Worm (Caenorhabditis elegans) whole organism, mixed stage, embryonic: ENCODE measurements around the gene Y57A10C.10.

Experiments
- M03D4.4 ChIP-seq: sonication (generic microtip); optimal IDR thresholded peaks from 2 replicates; lab custom pipeline; 2017; ENCODE audit warnings: mild to moderate bottlenecking, missing genetic modification characterization, missing compliant biosample characterization
- bed-3 ChIP-seq: fragments of 200-800 bp; sonication (Bioruptor generic); optimal IDR thresholded peaks from 3 replicates; lab custom pipeline; 2018; ENCODE audit warnings: mild to moderate bottlenecking, missing genetic modification characterization, moderate library complexity, missing compliant biosample characterization
- blmp-1 ChIP-seq: fragments of 150-350 bp; optimal IDR thresholded peaks from 2 replicates; lab custom pipeline; 2014; ENCODE audit warnings: missing biosample characterization, missing genetic modification characterization
- ceh-39 ChIP-seq: fragments of 150-350 bp; optimal IDR thresholded peaks from 2 replicates; lab custom pipeline; 2014; ENCODE audit warnings: missing biosample characterization, missing genetic modification characterization
- ceh-43 ChIP-seq: fragments of 200-800 bp; sonication (Bioruptor generic); optimal IDR thresholded peaks from 2 replicates; lab custom pipeline; 2018; ENCODE audit warnings: mild to moderate bottlenecking, missing genetic modification characterization, moderate library complexity, missing compliant biosample characterization
- ceh-83 ChIP-seq: fragments of 200-800 bp; sonication (Bioruptor generic); optimal IDR thresholded peaks from 2 replicates; lab custom pipeline; 2018; ENCODE audit warnings: mild to moderate bottlenecking, missing genetic modification characterization, missing compliant biosample characterization
- ces-1 ChIP-seq: fragments of 150-350 bp; optimal IDR thresholded peaks from 2 replicates; lab custom pipeline; 2014; ENCODE audit warnings: missing biosample characterization, missing genetic modification reagents, missing genetic modification characterization
- elt-1 ChIP-seq: sonication (generic microtip); optimal IDR thresholded peaks from 2 replicates; lab custom pipeline; 2017; ENCODE audit warnings: missing genetic modification characterization, mild to moderate bottlenecking, missing compliant biosample characterization, antibody characterized with exemption, moderate library complexity, borderline replicate concordance; ENCODE audit not compliant: insufficient read depth
- elt-3 ChIP-seq: fragments of 150-350 bp; optimal IDR thresholded peaks from 2 replicates; lab custom pipeline; 2014; ENCODE audit warnings: missing biosample characterization, missing genetic modification characterization
- flh-1 ChIP-seq: fragments of 200-800 bp; sonication (Bioruptor generic); optimal IDR thresholded peaks from 2 replicates; lab custom pipeline; 2018; ENCODE audit warnings: mild to moderate bottlenecking, missing genetic modification characterization, moderate library complexity, missing compliant biosample characterization
- ham-2 ChIP-seq: fragments of 200-800 bp; sonication (Bioruptor generic); optimal IDR thresholded peaks from 2 replicates; lab custom pipeline; 2018; ENCODE audit warnings: mild to moderate bottlenecking, missing genetic modification characterization, missing compliant biosample characterization
- hlh-1 ChIP-seq: fragments of 150-350 bp; optimal IDR thresholded peaks from 2 replicates; lab custom pipeline; 2014; ENCODE audit warnings: missing biosample characterization, missing genetic modification reagents, missing genetic modification characterization
- lin-13 ChIP-seq: fragments of 150-350 bp; optimal IDR thresholded peaks from 2 replicates; lab custom pipeline; 2014; ENCODE audit warnings: missing biosample characterization, missing genetic modification characterization
- lin-32 ChIP-seq: fragments of 200-800 bp; sonication (Bioruptor generic); optimal IDR thresholded peaks from 2 replicates; lab custom pipeline; 2018; ENCODE audit warnings: mild to moderate bottlenecking, missing genetic modification characterization, missing compliant biosample characterization
- mep-1 ChIP-seq: fragments of 150-350 bp; optimal IDR thresholded peaks from 2 replicates; lab custom pipeline; 2017; ENCODE audit warnings: missing biosample characterization, missing genetic modification reagents, missing genetic modification characterization, inconsistent platforms
- mls-2 ChIP-seq: sonication (generic microtip); optimal IDR thresholded peaks from 2 replicates; lab custom pipeline; 2016; ENCODE audit warnings: mild to moderate bottlenecking, missing genetic modification characterization, moderate library complexity, missing compliant biosample characterization
- nhr-12 ChIP-seq: fragments of 150-350 bp; optimal IDR thresholded peaks from 2 replicates; lab custom pipeline; 2014; ENCODE audit warnings: missing biosample characterization, missing genetic modification characterization
- nhr-2 ChIP-seq: fragments of 150-350 bp; optimal IDR thresholded peaks from 2 replicates; lab custom pipeline; 2014; ENCODE audit warnings: missing biosample characterization, missing genetic modification characterization
- nhr-237 ChIP-seq: fragments of 150-350 bp; optimal IDR thresholded peaks from 2 replicates; lab custom pipeline; 2014; ENCODE audit warnings: missing biosample characterization, missing genetic modification characterization
- nhr-28 ChIP-seq: fragments of 150-350 bp; optimal IDR thresholded peaks from 2 replicates; lab custom pipeline; 2014; ENCODE audit warnings: missing biosample characterization, missing genetic modification characterization
- nhr-76 ChIP-seq: sonication (generic microtip); optimal IDR thresholded peaks from 2 replicates; lab custom pipeline; 2017; ENCODE audit warnings: missing biosample characterization, missing genetic modification characterization
- pha-4 ChIP-seq: fragments of 150-350 bp; optimal IDR thresholded peaks from 2 replicates; lab custom pipeline; 2018; ENCODE audit warnings: missing biosample characterization, missing genetic modification reagents, missing genetic modification characterization
- sem-2 ChIP-seq: fragments of 200-800 bp; sonication (Bioruptor generic); optimal IDR thresholded peaks from 2 replicates; lab custom pipeline; 2018; ENCODE audit warnings: mild to moderate bottlenecking, missing genetic modification characterization, missing compliant biosample characterization
- snpc-4 ChIP-seq: fragments of 150-350 bp; optimal IDR thresholded peaks from 2 replicates; lab custom pipeline; 2014; ENCODE audit warnings: missing biosample characterization, missing genetic modification characterization
- sptf-1 ChIP-seq: sonication (generic microtip); optimal IDR thresholded peaks from 2 replicates; lab custom pipeline; 2017; ENCODE audit warnings: mild to moderate bottlenecking, missing genetic modification characterization, moderate library complexity, missing compliant biosample characterization
- tbx-8 ChIP-seq: fragments of 200-800 bp; sonication (Bioruptor generic); optimal IDR thresholded peaks from 2 replicates; lab custom pipeline; 2018; ENCODE audit warnings: mild to moderate bottlenecking, missing genetic modification characterization, moderate library complexity, missing compliant biosample characterization
- unc-120 ChIP-seq: sonication (generic microtip); optimal IDR thresholded peaks from 2 replicates; lab custom pipeline; 2017; ENCODE audit warnings: missing genetic modification characterization, missing compliant biosample characterization; ENCODE audit not compliant: poor library complexity, severe bottlenecking
- unc-39 ChIP-seq: fragments of 150-350 bp; optimal IDR thresholded peaks from 2 replicates; lab custom pipeline; 2014; ENCODE audit warnings: missing biosample characterization, missing genetic modification characterization
- unc-62 ChIP-seq: fragments of 150-350 bp; optimal IDR thresholded peaks from 2 replicates; lab custom pipeline; 2014; ENCODE audit warnings: missing biosample characterization, missing genetic modification reagents, missing genetic modification characterization
- zip-8 ChIP-seq: fragments of 150-350 bp; optimal IDR thresholded peaks from 2 replicates; lab custom pipeline; 2014; ENCODE audit warnings: missing biosample characterization, missing genetic modification characterization
- ztf-11 ChIP-seq: fragments of 150-350 bp; optimal IDR thresholded peaks from 2 replicates; lab custom pipeline; 2014; ENCODE audit warnings: missing biosample characterization, missing genetic modification characterization

The Y57A10C.10 gene

ce11 chrII:12429743-12430142, 11.3 kb downstream of the Y57A10C.10 start, which contains the start of gene Y57A10C.8:
Gene Y57A10C.8, minus strand, starts transcription at chrII:12429843.
- TF ChIP-seq hlh-1 (tag; lab: Kevin White, UChicago) (no peak), ces-1 (no peak)

DNA sequence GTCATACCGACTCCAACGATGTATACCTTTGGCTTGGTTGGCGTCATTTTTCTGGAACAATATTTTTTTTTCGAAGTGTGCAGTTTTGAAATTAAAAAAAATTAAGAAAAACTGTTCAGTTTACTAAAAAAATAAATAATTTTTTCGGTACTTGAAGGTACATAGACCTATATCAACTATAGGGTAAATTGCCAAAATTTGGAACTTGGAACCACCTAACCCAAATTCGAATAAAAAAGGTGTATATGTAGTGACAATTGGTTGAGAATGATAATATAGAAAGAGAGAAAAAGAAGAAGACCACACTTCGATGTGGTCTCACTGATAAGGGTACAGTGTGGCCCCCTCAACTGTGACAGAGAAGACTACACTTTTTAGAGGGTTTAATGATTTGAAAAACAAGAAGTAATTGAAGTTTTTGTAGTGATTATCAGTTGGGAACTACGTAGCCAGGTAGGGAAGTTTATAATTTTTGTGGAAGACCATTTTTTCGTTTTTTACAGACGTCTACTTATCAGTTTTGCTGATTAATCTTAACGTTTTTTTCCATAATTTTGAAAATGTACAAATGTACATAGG, 15.3 kb downstream of the Y57A10C.10 start, which contains the start of gene daf-22:
Gene daf-22, minus strand, starts transcription at position 51 of the 579 bp plus-strand sequence.
- no peak for TF ChIP-seq nhr-28 (tag; lab: Kevin White, UChicago)
- no peak for TF ChIP-seq elt-1 (tag; lab: Kevin White, UChicago)
- TF ChIP-seq flh-1 (GFP tag; lab: Kevin White, UChicago), result no peak
- TF ChIP-seq zip-8, result no peak
- TF ChIP-seq M03D4.4 (tag; lab: Kevin White, UChicago), result no peak
- TF ChIP-seq tbx-8 (GFP tag; lab: Kevin White, UChicago), result no peak
- no peak for TF ChIP-seq nhr-237 (tag; lab: Kevin White, UChicago)
- no peak for TF ChIP-seq nhr-76 (tag; lab: Kevin White, UChicago)
- no peak for TF ChIP-seq snpc-4 (tag; lab: Kevin White, UChicago)
- TF ChIP-seq unc-62 (GFP tag; lab: Kevin White, UChicago), result no peak
- TF ChIP-seq ham-2 (GFP tag; lab: Kevin White, UChicago), result no peak
- no peak for TF ChIP-seq mep-1
- TF ChIP-seq ceh-39 (tag; lab: Kevin White, UChicago), result no peak
- no peak for TF ChIP-seq ceh-83 (GFP tag; lab: Kevin White, UChicago)

ce11 chrII:12420486-12420885, 20.6 kb downstream of the Y57A10C.10 start, which contains the start of gene sre-26:
Gene sre-26, minus strand, starts transcription at chrII:12420586.
- TF ChIP-seq ztf-11 (tag; lab: Kevin White, UChicago), result no peak
- TF ChIP-seq unc-120 (tag; lab: Kevin White, UChicago), result no peak
- no peak for TF ChIP-seq ceh-43 (GFP tag; lab: Kevin White, UChicago)
- TF ChIP-seq nhr-237 (tag; lab: Kevin White, UChicago), result no peak
- TF ChIP-seq sptf-1, result no peak
- no peak for TF ChIP-seq lin-13
- TF ChIP-seq ces-1, result no peak
- no peak for TF ChIP-seq zip-8
- TF ChIP-seq ham-2 (GFP tag; lab: Kevin White, UChicago), result no peak
- TF ChIP-seq elt-1 (tag; lab: Kevin White, UChicago), result no peak
- no peak for TF ChIP-seq elt-3 (tag; lab: Kevin White, UChicago)
- no peak for TF ChIP-seq blmp-1 (tag; lab: Kevin White, UChicago)
- no peak for TF ChIP-seq hlh-1 (tag; lab: Kevin White, UChicago)
- TF ChIP-seq nhr-28 (tag; lab: Kevin White, UChicago), result no peak
- TF ChIP-seq ceh-83 (GFP tag; lab: Kevin White, UChicago), result no peak
- no peak for TF ChIP-seq sem-2 (GFP tag; lab: Kevin White, UChicago)
- no peak for TF ChIP-seq mls-2 (tag; lab: Kevin White, UChicago)

- TF ChIP-seq nhr-12, result no peak
- no peak for TF ChIP-seq pha-4 (tag; lab: Kevin White, UChicago)
- TF ChIP-seq bed-3 (GFP tag; lab: Kevin White, UChicago), result no peak
- TF ChIP-seq elt-3 (tag; lab: Kevin White, UChicago), result no peak
- no peak for TF ChIP-seq nhr-237 (tag; lab: Kevin White, UChicago)
- no peak for TF ChIP-seq lin-32 (GFP tag; lab: Kevin White, UChicago)
- no peak for TF ChIP-seq nhr-2 (tag; lab: Kevin White, UChicago)
- no peak for TF ChIP-seq nhr-76 (tag; lab: Kevin White, UChicago)
- TF ChIP-seq lin-13, result no peak
- no peak for TF ChIP-seq unc-120 (tag; lab: Kevin White, UChicago)
- no peak for TF ChIP-seq ceh-83 (GFP tag; lab: Kevin White, UChicago)
- TF ChIP-seq sem-2 (GFP tag; lab: Kevin White, UChicago), result no peak
- no peak for TF ChIP-seq unc-62 (GFP tag; lab: Kevin White, UChicago)
- no peak for TF ChIP-seq sptf-1
- TF ChIP-seq unc-39 (tag; lab: Kevin White, UChicago), result no peak
- no peak for TF ChIP-seq ham-2 (GFP tag; lab: Kevin White, UChicago)
- TF ChIP-seq zip-8, result no peak
- TF ChIP-seq nhr-28 (tag; lab: Kevin White, UChicago), result no peak
Measured at ce11 chrII:12417996-12418395, 23.1 kb downstream of the Y57A10C.10 start.
